Worm (Caenorhabditis elegans): ENCODE results near the gene copg-1.

- TF ChIP-seq nhr-76 (tag; optimal IDR thresholded peaks at IDR 0.05) (no peak), unc-39 (tag; optimal IDR thresholded peaks at IDR 0.05) (no peak), pha-4 (tag; optimal IDR thresholded peaks at IDR 0.05) (no peak), mep-1 (tag; optimal IDR thresholded peaks at IDR 0.05) (no peak), lin-13 (tag; optimal IDR thresholded peaks at IDR 0.05) (no peak), snpc-4 (tag; optimal IDR thresholded peaks at IDR 0.05) (no peak), nhr-237 (tag; optimal IDR thresholded peaks at IDR 0.05) (no peak), unc-62 (GFP tag; optimal IDR thresholded peaks at IDR 0.05) (no peak), ztf-11 (tag; optimal IDR thresholded peaks at IDR 0.05) (no peak), tbx-8 (GFP tag; optimal IDR thresholded peaks at IDR 0.05) (no peak), bed-3 (GFP tag; optimal IDR thresholded peaks at IDR 0.05) (no peak), ceh-83 (GFP tag; optimal IDR thresholded peaks at IDR 0.05) (no peak), blmp-1 (tag; optimal IDR thresholded peaks at IDR 0.05) (no peak), elt-3 (tag; optimal IDR thresholded peaks at IDR 0.05) (no peak)
Measured at ce11 chrIV:10153479-10153878, 1.7 kb downstream of the copg-1 start.
